Fruit fly (Drosophila melanogaster) whole organism, embryonic: Measurements from ENCODE around the gene Sec15.

Source experiments
- Bteb2 ChIP-seq: fragments of 200-800 bp; sonication (Bioruptor generic); optimal IDR thresholded peaks from 2 replicates; lab custom pipeline; 2016; ENCODE audit warnings: missing biosample characterization, missing genetic modification characterization
- CG10267 ChIP-seq: fragments of 200-800 bp; sonication (Bioruptor generic); optimal IDR thresholded peaks from 2 replicates; lab custom pipeline; 2018; ENCODE audit warnings: missing biosample characterization, mild to moderate bottlenecking, missing genetic modification characterization, moderate library complexity
- CG10543 ChIP-seq: fragments of 200-800 bp; sonication (Bioruptor generic); optimal IDR thresholded peaks from 3 replicates; lab custom pipeline; 2017; ENCODE audit warnings: missing biosample characterization, mild to moderate bottlenecking, missing genetic modification characterization, moderate library complexity
- CG10654 ChIP-seq: fragments of 200-800 bp; sonication (Bioruptor generic); optimal IDR thresholded peaks from 2 replicates; lab custom pipeline; 2016; ENCODE audit warnings: missing biosample characterization, missing genetic modification characterization
- CG11723 ChIP-seq: fragments of 200-800 bp; sonication (Bioruptor generic); optimal IDR thresholded peaks from 2 replicates; lab custom pipeline; 2017; ENCODE audit warnings: missing biosample characterization, mild to moderate bottlenecking, missing genetic modification characterization
- CG12104 ChIP-seq: fragments of 200-800 bp; sonication (Bioruptor generic); optimal IDR thresholded peaks from 3 replicates; lab custom pipeline; 2016; ENCODE audit warnings: missing biosample characterization, missing genetic modification characterization
- CG13424 ChIP-seq: fragments of 200-800 bp; sonication (Bioruptor generic); optimal IDR thresholded peaks from 2 replicates; lab custom pipeline; 2019; ENCODE audit warnings: missing biosample characterization, mild to moderate bottlenecking, missing genetic modification characterization, moderate library complexity
- CG15696 ChIP-seq: fragments of 200-800 bp; sonication (Bioruptor generic); optimal IDR thresholded peaks from 2 replicates; lab custom pipeline; 2019; ENCODE audit warnings: missing biosample characterization, mild to moderate bottlenecking, missing genetic modification characterization, moderate library complexity
- CG16815 ChIP-seq: fragments of 200-800 bp; sonication (Bioruptor generic); optimal IDR thresholded peaks from 3 replicates; lab custom pipeline; 2017; ENCODE audit warnings: missing biosample characterization, mild to moderate bottlenecking, missing genetic modification characterization
- CG17186 ChIP-seq: fragments of 200-800 bp; sonication (Bioruptor generic); optimal IDR thresholded peaks from 3 replicates; lab custom pipeline; 2017; ENCODE audit warnings: missing biosample characterization, missing genetic modification reagents, missing genetic modification characterization
- CG17568 ChIP-seq: fragments of 200-800 bp; sonication (Bioruptor generic); optimal IDR thresholded peaks from 2 replicates; lab custom pipeline; 2018; ENCODE audit warnings: missing biosample characterization, mild to moderate bottlenecking, missing genetic modification characterization, moderate library complexity
- CG18262 ChIP-seq: fragments of 200-800 bp; optimal IDR thresholded peaks from 3 replicates; lab custom pipeline; 2019; ENCODE audit warnings: missing biosample characterization, mild to moderate bottlenecking, missing genetic modification characterization, moderate library complexity
- CG18764 ChIP-seq: fragments of 200-800 bp; sonication (Bioruptor generic); optimal IDR thresholded peaks from 3 replicates; lab custom pipeline; 2016; ENCODE audit warnings: missing biosample characterization, missing genetic modification characterization
- CG2712 ChIP-seq: fragments of 200-800 bp; optimal IDR thresholded peaks from 3 replicates; lab custom pipeline; 2019; ENCODE audit warnings: missing biosample characterization, mild to moderate bottlenecking, missing genetic modification characterization, moderate library complexity
- CG3847 ChIP-seq: fragments of 200-800 bp; sonication (Bioruptor generic); IDR thresholded peaks from 2 replicates; pipeline ENCODE4 v1.3.6; 2022; ENCODE audit warnings: missing biosample characterization, missing genetic modification characterization
- CG4282 ChIP-seq: fragments of 200-800 bp; sonication (Bioruptor generic); optimal IDR thresholded peaks from 2 replicates; lab custom pipeline; 2016; ENCODE audit warnings: missing biosample characterization, missing genetic modification characterization
- CG5180 ChIP-seq: fragments of 200-800 bp; sonication (Bioruptor generic); optimal IDR thresholded peaks from 3 replicates; lab custom pipeline; 2017; ENCODE audit warnings: missing biosample characterization, missing genetic modification characterization, mild to moderate bottlenecking, moderate library complexity, missing genetic modification reagents
- CG6689 ChIP-seq: fragments of 200-800 bp; sonication (Bioruptor generic); IDR thresholded peaks from 2 replicates; pipeline ENCODE4 v1.3.6; 2022; ENCODE audit warnings: missing biosample characterization, missing genetic modification characterization
- CG6854 ChIP-seq: fragments of 200-800 bp; sonication (Bioruptor generic); optimal IDR thresholded peaks from 3 replicates; lab custom pipeline; 2017; ENCODE audit warnings: missing biosample characterization, mild to moderate bottlenecking, missing genetic modification characterization
- CG7556 ChIP-seq: fragments of 200-800 bp; sonication (Bioruptor generic); optimal IDR thresholded peaks from 2 replicates; lab custom pipeline; 2017; ENCODE audit warnings: missing biosample characterization, mild to moderate bottlenecking, missing genetic modification characterization
- CG9727 ChIP-seq: fragments of 200-800 bp; sonication (Bioruptor generic); optimal IDR thresholded peaks from 3 replicates; lab custom pipeline; 2017; ENCODE audit warnings: missing biosample characterization, mild to moderate bottlenecking, missing genetic modification characterization
- CG9817 ChIP-seq: fragments of 200-800 bp; sonication (Bioruptor generic); optimal IDR thresholded peaks from 2 replicates; lab custom pipeline; 2018; ENCODE audit warnings: missing biosample characterization, mild to moderate bottlenecking, missing genetic modification characterization, moderate library complexity
- HHEX ChIP-seq: fragments of 200-800 bp; sonication (Bioruptor generic); optimal IDR thresholded peaks from 3 replicates; lab custom pipeline; 2017; ENCODE audit warnings: missing biosample characterization, mild to moderate bottlenecking, missing genetic modification characterization, missing genetic modification reagents
- Hr3 ChIP-seq: fragments of 200-800 bp; sonication (Bioruptor generic); optimal IDR thresholded peaks from 3 replicates; lab custom pipeline; 2016; ENCODE audit warnings: missing biosample characterization, missing genetic modification characterization
- MBD-R2 ChIP-seq: fragments of 200-800 bp; sonication (Bioruptor generic); IDR thresholded peaks from 2 replicates; pipeline ENCODE4 v1.3.6; 2022; ENCODE audit warnings: missing biosample characterization, missing genetic modification characterization
- Med ChIP-seq: fragments of 200-800 bp; sonication (Bioruptor generic); peaks from one replicate; lab custom pipeline; 2016; ENCODE audit warnings: missing biosample characterization, missing genetic modification characterization, mild to moderate bottlenecking, inconsistent platforms, moderate library complexity
- Nf-YC ChIP-seq: fragments of 200-800 bp; optimal IDR thresholded peaks from 3 replicates; lab custom pipeline; 2019; ENCODE audit warnings: missing biosample characterization, mild to moderate bottlenecking, missing genetic modification characterization, moderate library complexity
- PHDP ChIP-seq: fragments of 200-800 bp; sonication (Bioruptor generic); optimal IDR thresholded peaks from 3 replicates; lab custom pipeline; 2018; ENCODE audit warnings: missing biosample characterization, mild to moderate bottlenecking, missing genetic modification characterization, moderate library complexity
- Ptx1 ChIP-seq: fragments of 200-800 bp; sonication (Bioruptor generic); IDR thresholded peaks from 2 replicates; pipeline ENCODE4 v1.3.6; 2022; ENCODE audit warnings: missing biosample characterization, missing genetic modification characterization
- Ssrp ChIP-seq: fragments of 200-800 bp; sonication (Bioruptor generic); optimal IDR thresholded peaks from 2 replicates; lab custom pipeline; 2018; ENCODE audit warnings: missing biosample characterization, mild to moderate bottlenecking, missing genetic modification characterization, moderate library complexity
- crp ChIP-seq, 2 experiments: fragments of 200-800 bp; sonication (Bioruptor generic); optimal IDR thresholded peaks; 2 replicates in 1 of 2; 3 replicates in 1 of 2; lab custom pipeline; 2017; ENCODE audit warnings: missing biosample characterization in 2 of 2, missing genetic modification characterization in 2 of 2, mild to moderate bottlenecking in 1 of 2, moderate library complexity in 1 of 2
- dpn ChIP-seq, 2 experiments: fragments of 200-800 bp; sonication (Bioruptor generic); optimal IDR thresholded peaks; 3 replicates each; lab custom pipeline; 2016; ENCODE audit warnings: missing biosample characterization in 2 of 2, missing genetic modification characterization in 2 of 2
- dysf ChIP-seq: fragments of 200-800 bp; sonication (Bioruptor generic); IDR thresholded peaks from 3 replicates; pipeline ENCODE4 v1.3.6; 2022; ENCODE audit warnings: missing biosample characterization, missing genetic modification characterization
- en ChIP-seq: fragments of 200-800 bp; sonication (Bioruptor generic); optimal IDR thresholded peaks from 2 replicates; lab custom pipeline; 2016; ENCODE audit warnings: missing biosample characterization, missing genetic modification characterization
- gce ChIP-seq: fragments of 200-800 bp; sonication (Bioruptor generic); IDR thresholded peaks from 3 replicates; pipeline ENCODE4 v1.3.6; 2022; ENCODE audit warnings: missing biosample characterization, missing genetic modification characterization
- gcm ChIP-seq: fragments of 200-800 bp; sonication (Bioruptor generic); optimal IDR thresholded peaks from 2 replicates; lab custom pipeline; 2019; ENCODE audit warnings: missing biosample characterization, mild to moderate bottlenecking, missing genetic modification characterization, moderate library complexity
- h ChIP-seq: fragments of >200 bp; optimal IDR thresholded peaks from 2 replicates; lab custom pipeline; 2017
- hth ChIP-seq: fragments of >200 bp; optimal IDR thresholded peaks from 2 replicates; lab custom pipeline; 2017; ENCODE audit warnings: inconsistent platforms
- kah ChIP-seq: fragments of 200-800 bp; sonication (Bioruptor generic); optimal IDR thresholded peaks from 2 replicates; lab custom pipeline; 2018; ENCODE audit warnings: missing biosample characterization, mild to moderate bottlenecking, missing genetic modification characterization
- kay ChIP-seq: fragments of 200-800 bp; sonication (Bioruptor generic); optimal IDR thresholded peaks from 2 replicates; lab custom pipeline; 2016; ENCODE audit warnings: missing biosample characterization, missing genetic modification characterization
- knrl ChIP-seq: fragments of 200-800 bp; sonication (Bioruptor generic); IDR thresholded peaks from 3 replicates; pipeline ENCODE4 v1.3.6; 2022; ENCODE audit warnings: missing biosample characterization, missing genetic modification characterization; ENCODE audit not compliant: partially characterized antibody
- lilli ChIP-seq: fragments of 200-800 bp; sonication (Bioruptor generic); optimal IDR thresholded peaks from 3 replicates; lab custom pipeline; 2016; ENCODE audit warnings: missing biosample characterization, missing genetic modification characterization
- lola ChIP-seq, 3 experiments: fragments of >200 bp in 2 of 3; fragments of 200-800 bp in 1 of 3; sonication (Bioruptor generic) in 1 of 3; optimal IDR thresholded peaks; 2 replicates each; lab custom pipeline; 2017 to 2019; ENCODE audit warnings: missing biosample characterization in 3 of 3, missing genetic modification characterization in 3 of 3, mild to moderate bottlenecking in 1 of 3, moderate library complexity in 1 of 3
- nerfin-1 ChIP-seq: fragments of 200-800 bp; sonication (Bioruptor generic); optimal IDR thresholded peaks from 3 replicates; lab custom pipeline; 2019; ENCODE audit warnings: missing biosample characterization, mild to moderate bottlenecking, missing genetic modification characterization, moderate library complexity
- oc ChIP-seq: fragments of 200-800 bp; sonication (Bioruptor generic); optimal IDR thresholded peaks from 2 replicates; lab custom pipeline; 2018; ENCODE audit warnings: missing biosample characterization, mild to moderate bottlenecking, missing genetic modification characterization, moderate library complexity
- pzg ChIP-seq: fragments of 200-800 bp; sonication (Bioruptor generic); optimal IDR thresholded peaks from 3 replicates; lab custom pipeline; 2018; ENCODE audit warnings: missing biosample characterization, mild to moderate bottlenecking, missing genetic modification characterization, moderate library complexity
- sima ChIP-seq: fragments of 200-800 bp; sonication (Bioruptor generic); optimal IDR thresholded peaks from 2 replicates; lab custom pipeline; 2016; ENCODE audit warnings: missing biosample characterization, missing genetic modification characterization
- stwl ChIP-seq: fragments of 200-800 bp; sonication (Bioruptor generic); optimal IDR thresholded peaks from 3 replicates; lab custom pipeline; 2018; ENCODE audit warnings: missing biosample characterization, mild to moderate bottlenecking, missing genetic modification characterization, moderate library complexity
- twi ChIP-seq: fragments of 200-800 bp; optimal IDR thresholded peaks from 2 replicates; lab custom pipeline; 2019; ENCODE audit warnings: missing biosample characterization, mild to moderate bottlenecking, missing genetic modification characterization, moderate library complexity
- vvl ChIP-seq: fragments of 200-800 bp; sonication (Bioruptor generic); IDR thresholded peaks from 2 replicates; pipeline ENCODE4 v1.3.6; 2022; ENCODE audit warnings: missing biosample characterization, missing genetic modification characterization

The Sec15 gene

DNA sequence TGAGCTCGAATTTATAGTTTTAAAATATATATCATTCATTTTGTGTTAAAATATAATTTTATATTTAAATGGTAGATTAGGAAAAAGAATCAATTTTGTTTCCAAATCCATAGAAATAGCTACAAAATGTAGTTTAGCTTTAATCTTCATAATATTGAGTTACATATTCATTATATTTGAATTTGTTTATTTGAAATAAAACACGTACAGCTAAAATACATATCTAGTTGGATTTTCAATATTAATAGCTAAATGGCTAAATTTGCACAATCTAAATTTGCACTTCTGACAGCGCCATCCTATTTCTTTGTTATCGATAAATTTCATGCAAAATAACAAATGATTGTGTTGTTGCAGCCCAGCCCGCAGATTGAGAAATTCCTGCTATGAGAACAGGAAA is 26.2 kb upstream of the Sec15 start, which contains the start of gene Usp8 (continued):
- peak; percentile 8 for TF ChIP-seq PHDP (tag; lab: Kevin White, UChicago)
- peak; percentile 25; the same call in 1 of the 2 replicates for TF ChIP-seq Ptx1 (GFP tag; lab: Robert Waterston, UW)
- no peak for TF ChIP-seq vvl (GFP tag; lab: Robert Waterston, UW)
- no peak for TF ChIP-seq hth
- no peak for TF ChIP-seq CG17568
- TF ChIP-seq gcm (GFP tag; lab: Kevin White, UChicago) = peak; percentile 23
- TF ChIP-seq kay (GFP tag; lab: Kevin White, UChicago) = no peak
- peak; percentile 62 for TF ChIP-seq CG13424 (tag; lab: Kevin White, UChicago)
- TF ChIP-seq en (GFP tag; lab: Kevin White, UChicago) = no peak
- peak; percentile 18 for TF ChIP-seq lilli
- peak; percentile 43 for TF ChIP-seq CG7556
- TF ChIP-seq MBD-R2 (GFP tag; lab: Robert Waterston, UW) = peak; percentile 43; the same call in 1 of the 2 replicates
- TF ChIP-seq dpn (GFP tag; optimal IDR thresholded peaks at IDR 0.05; lab: Kevin White, UChicago) = peak in 1 of 2 experiments; percentile 22
- no peak for TF ChIP-seq CG4282 (GFP tag; lab: Kevin White, UChicago)
- TF ChIP-seq Ssrp (tag; lab: Kevin White, UChicago) = peak; percentile 44
- peak; percentile 33 for TF ChIP-seq Med (GFP tag; lab: Kevin White, UChicago)
- peak; percentile 2 for TF ChIP-seq twi (tag; lab: Kevin White, UChicago)
- peak; percentile 39 for TF ChIP-seq CG18764
- TF ChIP-seq nerfin-1 (tag; lab: Kevin White, UChicago) = peak; percentile 11
- TF ChIP-seq dysf (GFP tag; lab: Robert Waterston, UW) = 0 out of 3 replicates have a peak, but pooled peaks have one; percentile 40
- peak in 1 of 2 experiments; percentile 74 for TF ChIP-seq crp (GFP tag; optimal IDR thresholded peaks at IDR 0.05; lab: Kevin White, UChicago)
- no peak for TF ChIP-seq Bteb2 (GFP tag; lab: Kevin White, UChicago)
- no peak for TF ChIP-seq CG16815 (GFP tag; lab: Kevin White, UChicago)
- no peak for TF ChIP-seq HHEX
- TF ChIP-seq CG2712 (tag; lab: Kevin White, UChicago) = peak; percentile 66
- TF ChIP-seq CG12104 (GFP tag; lab: Kevin White, UChicago) = peak; percentile 25
- TF ChIP-seq CG10267 (tag; lab: Kevin White, UChicago) = peak; percentile 50
- peak; percentile 17 for TF ChIP-seq stwl (tag; lab: Kevin White, UChicago)
- TF ChIP-seq CG6689 = 0 out of 2 replicates have a peak, but pooled peaks have one; percentile 7
- TF ChIP-seq CG18262 (tag; lab: Kevin White, UChicago) = peak; percentile 60
- TF ChIP-seq Hr3 (GFP tag; lab: Kevin White, UChicago) = peak; percentile 29
- TF ChIP-seq CG17186 = no peak
- TF ChIP-seq gce = no peak
- no peak for TF ChIP-seq CG5180 (GFP tag; lab: Kevin White, UChicago)
- TF ChIP-seq CG11723 (GFP tag; lab: Kevin White, UChicago) = no peak
- TF ChIP-seq sima (GFP tag; lab: Kevin White, UChicago) = no peak
- TF ChIP-seq pzg (GFP tag; lab: Kevin White, UChicago) = peak; percentile 24
- TF ChIP-seq Nf-YC (tag; lab: Kevin White, UChicago) = peak; percentile 54
- TF ChIP-seq CG15696 (tag; lab: Kevin White, UChicago) = peak; percentile 37
- no peak for TF ChIP-seq oc (tag; lab: Kevin White, UChicago)
- TF ChIP-seq kah = no peak
- no peak for TF ChIP-seq knrl (GFP tag; lab: Robert Waterston, UW)
- TF ChIP-seq CG3847 (GFP tag; lab: Robert Waterston, UW) = 0 out of 2 replicates have a peak, but pooled peaks have one; percentile 25
- TF ChIP-seq h (lab: Kevin White, UChicago) = no peak
- peak; percentile 24 for TF ChIP-seq CG9817
- TF ChIP-seq CG6854 (GFP tag; lab: Kevin White, UChicago) = no peak
- TF ChIP-seq CG10654 (GFP tag; lab: Kevin White, UChicago) = peak; percentile 15
- TF ChIP-seq lola (GFP tag; optimal IDR thresholded peaks at IDR 0.05; lab: Kevin White, UChicago) = peak in 1 of 3 experiments; percentile 63
- no peak for TF ChIP-seq CG10543 (GFP tag; lab: Kevin White, UChicago)
- TF ChIP-seq CG9727 (GFP tag; lab: Kevin White, UChicago) = peak; percentile 42
